Worm (Caenorhabditis elegans): ENCODE data around the gene M02B7.7.

The M02B7.7 gene

DNA sequence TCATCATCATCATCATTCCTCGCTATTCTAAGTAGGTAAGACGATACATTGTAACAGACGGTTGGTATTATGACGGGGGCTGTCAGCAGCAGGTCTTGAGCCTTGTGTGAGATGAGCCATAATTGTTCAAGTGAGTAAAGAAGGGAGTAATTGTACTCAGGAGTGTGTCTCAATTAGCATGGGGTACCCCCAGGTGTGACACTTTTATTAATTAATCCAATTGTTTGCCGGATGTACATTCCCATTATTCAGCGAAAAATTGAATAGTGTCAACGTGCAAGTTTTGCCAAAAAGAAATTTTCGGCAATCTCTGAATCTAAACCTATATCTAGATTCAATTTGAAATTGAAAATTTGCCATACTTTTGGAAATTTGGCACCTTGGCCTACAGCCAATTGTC lies 42.0 kb upstream of the M02B7.7 start:
- TF ChIP-seq set-16 (GFP tag; IDR thresholded peaks at IDR 0.05): no peak
- no peak for TF ChIP-seq hlh-11 (tag; optimal IDR thresholded peaks at IDR 0.05)
- TF ChIP-seq zfp-3 (GFP tag; conservative IDR thresholded peaks at IDR 0.05): no peak
- TF ChIP-seq nhr-102 (tag; optimal IDR thresholded peaks at IDR 0.05): no peak
- TF ChIP-seq nhr-6 (tag; optimal IDR thresholded peaks at IDR 0.05): no peak
- TF ChIP-seq madf-5 (GFP tag; IDR thresholded peaks at IDR 0.05): no peak

DNA sequence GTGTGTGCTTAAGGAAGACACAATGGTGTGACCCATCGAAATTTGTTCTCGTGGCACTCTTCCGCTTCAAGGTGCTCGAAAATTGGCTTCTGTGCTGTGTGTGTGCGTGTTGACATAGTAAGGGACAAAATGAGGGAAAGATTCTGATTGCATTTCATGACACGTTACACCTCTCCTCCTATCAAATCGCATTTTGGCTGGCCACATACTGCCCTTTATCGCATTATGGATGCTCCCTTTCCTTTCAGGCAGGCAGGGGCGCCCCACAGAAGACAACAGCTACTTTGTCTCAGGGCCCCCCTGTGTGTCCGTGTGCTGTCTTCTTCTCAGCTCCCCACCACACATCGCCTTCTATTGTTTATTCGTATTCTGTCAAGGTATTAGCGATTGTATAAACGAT lies 40.5 kb upstream of the M02B7.7 start:
- TF ChIP-seq duxl-1 (tag; optimal IDR thresholded peaks at IDR 0.05; ENCODE audit: poor library complexity): no peak
- no peak for TF ChIP-seq ZK337.2 (GFP tag; IDR thresholded peaks at IDR 0.05)
- no peak for TF ChIP-seq php-3 (GFP tag; IDR thresholded peaks at IDR 0.05)
- TF ChIP-seq nhr-237 (tag; optimal IDR thresholded peaks at IDR 0.05): no peak
- TF ChIP-seq ceh-32 (tag; optimal IDR thresholded peaks at IDR 0.05; ENCODE audit: poor library complexity): no peak
- no peak for TF ChIP-seq nhr-11 (tag; optimal IDR thresholded peaks at IDR 0.05)
- TF ChIP-seq nhr-28 (tag; optimal IDR thresholded peaks at IDR 0.05): no peak
- TF ChIP-seq gei-8 (GFP tag; optimal IDR thresholded peaks at IDR 0.05): no peak
- no peak for TF ChIP-seq mxl-2 (GFP tag; conservative IDR thresholded peaks at IDR 0.05)
- no peak for TF ChIP-seq ama-1 (optimal IDR thresholded peaks at IDR 0.05)
- no peak for TF ChIP-seq zfp-2 (tag; optimal IDR thresholded peaks at IDR 0.05)
- no peak for TF ChIP-seq R02D3.7 (tag; optimal IDR thresholded peaks at IDR 0.05)
- TF ChIP-seq nhr-42 (GFP tag; IDR thresholded peaks at IDR 0.05): no peak

ce11 chrIV:3844584-3844983 lies 37.6 kb upstream of the M02B7.7 start:
- TF ChIP-seq snpc-1.2 (GFP tag; IDR thresholded peaks at IDR 0.05): no peak
- TF ChIP-seq egl-27 (tag; optimal IDR thresholded peaks at IDR 0.05): no peak
- no peak for TF ChIP-seq F10B5.3 (tag; optimal IDR thresholded peaks at IDR 0.05)
- no peak for TF ChIP-seq egl-43 (GFP tag; IDR thresholded peaks at IDR 0.05)
- no peak for TF ChIP-seq dve-1 (tag; optimal IDR thresholded peaks at IDR 0.05; ENCODE audit: insufficient read depth)
- TF ChIP-seq rbr-2 (tag; optimal IDR thresholded peaks at IDR 0.05): no peak
- no peak for TF ChIP-seq lin-39 (tag; optimal IDR thresholded peaks at IDR 0.05)
- no peak for TF ChIP-seq Y5F2A.4 (GFP tag; optimal IDR thresholded peaks at IDR 0.05)
- TF ChIP-seq mep-1 (tag; optimal IDR thresholded peaks at IDR 0.05): no peak
- no peak for TF ChIP-seq unc-39 (tag; optimal IDR thresholded peaks at IDR 0.05)
- TF ChIP-seq daf-12 (tag; optimal IDR thresholded peaks at IDR 0.05): no peak
- TF ChIP-seq arid-1 (GFP tag; conservative IDR thresholded peaks at IDR 0.05): no peak
- TF ChIP-seq nhr-111 (GFP tag; optimal IDR thresholded peaks at IDR 0.05): no peak
- no peak for TF ChIP-seq zfp-3 (GFP tag; conservative IDR thresholded peaks at IDR 0.05)
- TF ChIP-seq zip-2 (tag; optimal IDR thresholded peaks at IDR 0.05): no peak
- no peak for TF ChIP-seq zfp-2 (tag; optimal IDR thresholded peaks at IDR 0.05)
- TF ChIP-seq nhr-102 (tag; optimal IDR thresholded peaks at IDR 0.05): no peak
- no peak for TF ChIP-seq lin-15B (tag; optimal IDR thresholded peaks at IDR 0.05)

DNA sequence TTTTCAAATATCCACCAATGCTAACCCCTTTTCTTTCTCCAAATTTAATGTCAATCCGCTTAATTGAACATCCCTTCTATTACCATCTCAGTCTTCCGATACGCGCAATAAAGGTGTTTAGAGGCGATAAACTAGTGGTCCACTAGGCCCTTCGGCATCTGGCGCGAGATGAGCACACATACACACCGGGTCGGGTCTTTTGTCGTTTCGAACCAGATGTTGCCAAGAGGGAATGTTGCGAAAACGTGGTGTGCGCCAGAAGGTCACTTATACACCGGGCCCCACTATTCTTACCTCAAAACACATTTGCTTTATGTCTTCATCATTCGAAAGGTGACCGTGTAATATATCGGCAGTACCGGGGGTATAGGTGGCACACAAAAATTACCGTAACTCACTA lies 37.0 kb upstream of the M02B7.7 start:
- TF ChIP-seq nhr-25 (tag; optimal IDR thresholded peaks at IDR 0.05; ENCODE audit: borderline replicate concordance, insufficient read depth) (no peak), mdt-29 (GFP tag; IDR thresholded peaks at IDR 0.05) (no peak), aly-2 (tag; optimal IDR thresholded peaks at IDR 0.05) (no peak), spr-1 (tag; optimal IDR thresholded peaks at IDR 0.05) (no peak), spr-3 (GFP tag; optimal IDR thresholded peaks at IDR 0.05) (no peak), lin-38 (GFP tag; IDR thresholded peaks at IDR 0.05) (no peak), mdl-1 (tag; optimal IDR thresholded peaks at IDR 0.05) (no peak)

Data from whole organism, L4 larva.